Fruit fly (Drosophila melanogaster): ENCODE data around the gene AdoR.

AdoR gene

dm6 chr3R:30198793-30199192 lies 49.4 kb upstream of the AdoR start (continued):
- TF ChIP-seq CG12659 (GFP tag; optimal IDR thresholded peaks at IDR 0.05), result peak; percentile 19
- TF ChIP-seq yki (optimal IDR thresholded peaks at IDR 0.05), result no peak
- TF ChIP-seq inv (GFP tag; IDR thresholded peaks at IDR 0.05; ENCODE audit: partially characterized antibody), result no peak
- TF ChIP-seq CG6765 (GFP tag; optimal IDR thresholded peaks at IDR 0.05), result peak; percentile 73
- no peak for TF ChIP-seq CoRest (tag; optimal IDR thresholded peaks at IDR 0.05)
- TF ChIP-seq CG13123 (GFP tag; optimal IDR thresholded peaks at IDR 0.05), result no peak
- TF ChIP-seq CG4282 (GFP tag; optimal IDR thresholded peaks at IDR 0.05), result no peak
- no peak for TF ChIP-seq Bdp1 (GFP tag; optimal IDR thresholded peaks at IDR 0.05)
- no peak for TF ChIP-seq z (GFP tag; IDR thresholded peaks at IDR 0.05)
- peak; percentile 67 for TF ChIP-seq CG2678 (tag; optimal IDR thresholded peaks at IDR 0.05)
- no peak for TF ChIP-seq CG10462 (GFP tag; optimal IDR thresholded peaks at IDR 0.05)
- TF ChIP-seq row (GFP tag; IDR thresholded peaks at IDR 0.05), result no peak
- TF ChIP-seq grn (GFP tag; optimal IDR thresholded peaks at IDR 0.05), result no peak
- TF ChIP-seq CG17385 (GFP tag; optimal IDR thresholded peaks at IDR 0.05), result no peak
- TF ChIP-seq CG2129 (GFP tag; IDR thresholded peaks at IDR 0.05; ENCODE audit: partially characterized antibody), result no peak
- TF ChIP-seq danr (GFP tag; IDR thresholded peaks at IDR 0.05), result no peak
- TF ChIP-seq CG15514 (GFP tag; optimal IDR thresholded peaks at IDR 0.05), result peak; percentile 48
- no peak for TF ChIP-seq ham (GFP tag; IDR thresholded peaks at IDR 0.05)
- no peak for TF ChIP-seq CG34376 (GFP tag; optimal IDR thresholded peaks at IDR 0.05)
- TF ChIP-seq nau (GFP tag; optimal IDR thresholded peaks at IDR 0.05), result no peak
- TF ChIP-seq CG8359 (GFP tag; optimal IDR thresholded peaks at IDR 0.05; ENCODE audit: borderline replicate concordance), result no peak
- no peak for TF ChIP-seq Neu2 (GFP tag; optimal IDR thresholded peaks at IDR 0.05; ENCODE audit: borderline replicate concordance)
- no peak for TF ChIP-seq Rx (GFP tag; IDR thresholded peaks at IDR 0.05)
- no peak for TF ChIP-seq unpg (GFP tag; optimal IDR thresholded peaks at IDR 0.05)
- TF ChIP-seq sc (optimal IDR thresholded peaks at IDR 0.05), result no peak
- TF ChIP-seq sc (GFP tag; optimal IDR thresholded peaks at IDR 0.05), result no peak
- TF ChIP-seq ewg (GFP tag; optimal IDR thresholded peaks at IDR 0.05), result no peak
- TF ChIP-seq CG10979 (tag; optimal IDR thresholded peaks at IDR 0.05), result no peak
- peak; percentile 43 for TF ChIP-seq CG12071 (GFP tag; optimal IDR thresholded peaks at IDR 0.05)
- no peak for TF ChIP-seq mirr (GFP tag; optimal IDR thresholded peaks at IDR 0.05)
- no peak for TF ChIP-seq CG31388 (GFP tag; optimal IDR thresholded peaks at IDR 0.05)
- TF ChIP-seq dati (GFP tag; IDR thresholded peaks at IDR 0.05), result no peak
- TF ChIP-seq hkb (optimal IDR thresholded peaks at IDR 0.05), result no peak
- no peak for TF ChIP-seq hkb (GFP tag; IDR thresholded peaks at IDR 0.05)
- TF ChIP-seq BtbVII (GFP tag; optimal IDR thresholded peaks at IDR 0.05), result peak; percentile 20
- TF ChIP-seq Sry-δ (GFP tag; optimal IDR thresholded peaks at IDR 0.05), result no peak
- TF ChIP-seq CG11696 (GFP tag; IDR thresholded peaks at IDR 0.05), result no peak
- no peak for TF ChIP-seq Drgx (GFP tag; IDR thresholded peaks at IDR 0.05)
- no peak for TF ChIP-seq Myb (GFP tag; optimal IDR thresholded peaks at IDR 0.05)
- TF ChIP-seq Atf3 (GFP tag; optimal IDR thresholded peaks at IDR 0.05), result no peak
- no peak for TF ChIP-seq CG15011 (GFP tag; optimal IDR thresholded peaks at IDR 0.05)
- TF ChIP-seq ab (GFP tag; optimal IDR thresholded peaks at IDR 0.05), result no peak
- TF ChIP-seq Lim3 (GFP tag; IDR thresholded peaks at IDR 0.05), result no peak
- TF ChIP-seq CG3407 (GFP tag; optimal IDR thresholded peaks at IDR 0.05), result no peak
- no peak for TF ChIP-seq Adf1 (GFP tag; IDR thresholded peaks at IDR 0.05)
- no peak for TF ChIP-seq tgo (GFP tag; IDR thresholded peaks at IDR 0.05)
- TF ChIP-seq CG6654 (GFP tag; optimal IDR thresholded peaks at IDR 0.05), result no peak
- TF ChIP-seq pzg (GFP tag; optimal IDR thresholded peaks at IDR 0.05), result no peak
- TF ChIP-seq CG16813 (GFP tag; IDR thresholded peaks at IDR 0.05; ENCODE audit: partially characterized antibody), result no peak
- TF ChIP-seq NFAT (GFP tag; IDR thresholded peaks at IDR 0.05), result no peak
- no peak for TF ChIP-seq sisA (GFP tag; IDR thresholded peaks at IDR 0.05)
- no peak for TF ChIP-seq cato (GFP tag; optimal IDR thresholded peaks at IDR 0.05; ENCODE audit: borderline replicate concordance)
- no peak for TF ChIP-seq CG10654 (GFP tag; optimal IDR thresholded peaks at IDR 0.05)

Data from whole organism, embryonic.